Worm (Caenorhabditis elegans): ENCODE results near the gene rps-5.
"Not testable (repeated sequence)": the region's sequence is repeated elsewhere in the genome, so short reads cannot be mapped to it uniquely, and the experiment has no call there.

Gene rps-5

DNA sequence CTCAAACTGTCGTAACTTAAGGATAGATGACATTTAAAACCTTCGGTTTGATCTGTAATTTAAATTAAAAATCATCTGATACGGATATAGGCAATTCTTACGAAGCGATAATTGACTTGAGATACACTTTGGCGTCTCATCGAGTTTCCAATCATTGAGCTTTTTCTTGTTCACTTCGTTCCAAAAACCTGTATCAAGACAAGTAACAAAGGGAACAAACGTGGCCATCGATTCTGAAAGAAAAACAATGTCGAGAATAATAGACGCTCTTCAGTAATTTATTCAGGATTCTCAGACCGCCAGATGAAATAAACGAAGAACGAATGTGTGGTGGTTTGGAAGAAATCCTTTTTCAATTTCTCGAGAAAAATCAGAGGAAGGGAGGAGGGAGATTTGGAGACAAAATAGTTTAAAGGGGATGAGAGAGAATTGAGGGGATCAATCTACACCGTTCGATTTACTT is 30.0 kb downstream of the rps-5 start, which contains the start of gene atg-7 (continued):
- TF ChIP-seq daf-16 (GFP tag; optimal IDR thresholded peaks at IDR 0.05) (no peak), daf-16 (tag; optimal IDR thresholded peaks at IDR 0.05) (peak; percentile 51), T20F7.1 (GFP tag; optimal IDR thresholded peaks at IDR 0.05) (no peak), hif-1 (tag; optimal IDR thresholded peaks at IDR 0.05) (peak in 1 of 2 experiments; percentile 10), nhr-102 (tag; optimal IDR thresholded peaks at IDR 0.05) (peak; percentile 17), F37D6.2 (tag; optimal IDR thresholded peaks at IDR 0.05) (no peak)

DNA sequence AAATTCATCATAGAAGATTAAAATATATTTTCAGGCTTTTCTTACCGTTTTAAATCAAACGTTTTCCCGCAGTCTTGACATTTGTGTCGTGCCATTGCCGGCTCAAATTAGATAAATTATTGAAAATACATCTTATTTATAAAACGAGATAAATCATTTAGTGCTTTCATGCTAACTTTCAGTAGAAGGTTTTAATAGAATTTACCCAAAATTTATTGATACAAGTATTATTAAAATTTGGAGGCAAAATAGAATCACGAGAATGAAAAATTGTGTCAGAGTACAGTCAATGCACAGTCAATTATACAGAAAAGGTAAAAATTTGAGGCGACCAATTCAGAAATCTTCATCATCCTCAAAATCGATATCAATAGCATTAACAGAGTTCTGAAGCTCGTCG is 32.4 kb downstream of the rps-5 start, which contains the start of gene Y5F2A.4:
Gene Y5F2A.4, minus strand, starts transcription at position 101 of the 400 bp plus-strand sequence.
- TF ChIP-seq F37D6.2 (tag; optimal IDR thresholded peaks at IDR 0.05) (no peak), lir-3 (tag; optimal IDR thresholded peaks at IDR 0.05) (no peak), lsy-2 (tag; optimal IDR thresholded peaks at IDR 0.05) (no peak), hmg-1.1 (GFP tag; IDR thresholded peaks at IDR 0.05) (no peak), nhr-11 (tag; optimal IDR thresholded peaks at IDR 0.05) (no peak), snpc-4 (tag; optimal IDR thresholded peaks at IDR 0.05) (no peak), spr-1 (tag; optimal IDR thresholded peaks at IDR 0.05) (no peak), nhr-10 (tag; optimal IDR thresholded peaks at IDR 0.05) (no peak), ama-1 (optimal IDR thresholded peaks at IDR 0.05) (no peak), snpc-1.2 (GFP tag; IDR thresholded peaks at IDR 0.05) (no peak), madf-9 (GFP tag; conservative IDR thresholded peaks at IDR 0.05) (no peak), nhr-25 (tag; optimal IDR thresholded peaks at IDR 0.05; ENCODE audit: borderline replicate concordance, insufficient read depth) (no peak), ztf-7 (tag; optimal IDR thresholded peaks at IDR 0.05) (no peak), nhr-77 (tag; optimal IDR thresholded peaks at IDR 0.05) (no peak), lim-7 (GFP tag; IDR thresholded peaks at IDR 0.05) (no peak), ceh-28 (tag; optimal IDR thresholded peaks at IDR 0.05) (no peak), vab-7 (GFP tag; IDR thresholded peaks at IDR 0.05) (no peak), zfp-2 (tag; optimal IDR thresholded peaks at IDR 0.05) (no peak), cey-2 (tag; optimal IDR thresholded peaks at IDR 0.05; ENCODE audit: borderline replicate concordance, insufficient read depth) (no peak), daf-8 (GFP tag; IDR thresholded peaks at IDR 0.05) (no peak)

DNA sequence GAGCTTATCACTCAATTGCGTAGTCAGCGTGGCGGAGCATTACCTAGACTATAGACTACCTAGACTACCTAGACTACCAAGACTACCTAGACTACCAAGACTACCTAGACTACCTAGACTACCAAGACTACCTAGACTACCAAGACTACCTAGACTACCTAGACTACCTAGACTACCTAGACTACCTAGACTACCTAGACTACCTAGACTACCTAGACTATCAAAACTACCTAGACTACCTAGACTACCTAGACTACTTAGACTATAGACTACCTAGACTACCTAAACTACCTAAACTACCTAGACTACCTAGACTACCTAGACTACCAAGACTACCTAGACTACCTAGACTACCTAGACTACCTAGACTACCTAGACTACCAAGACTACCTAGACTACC is 40.0 kb downstream of the rps-5 start:
- TF ChIP-seq unc-62 (GFP tag; optimal IDR thresholded peaks at IDR 0.05 in 1 of 2): peak in 1 of 2 experiments; percentile 96
- TF ChIP-seq unc-62 (tag; optimal IDR thresholded peaks at IDR 0.05): not testable (repeated sequence)
- TF ChIP-seq zag-1 (tag; optimal IDR thresholded peaks at IDR 0.05): peak; percentile 46

DNA sequence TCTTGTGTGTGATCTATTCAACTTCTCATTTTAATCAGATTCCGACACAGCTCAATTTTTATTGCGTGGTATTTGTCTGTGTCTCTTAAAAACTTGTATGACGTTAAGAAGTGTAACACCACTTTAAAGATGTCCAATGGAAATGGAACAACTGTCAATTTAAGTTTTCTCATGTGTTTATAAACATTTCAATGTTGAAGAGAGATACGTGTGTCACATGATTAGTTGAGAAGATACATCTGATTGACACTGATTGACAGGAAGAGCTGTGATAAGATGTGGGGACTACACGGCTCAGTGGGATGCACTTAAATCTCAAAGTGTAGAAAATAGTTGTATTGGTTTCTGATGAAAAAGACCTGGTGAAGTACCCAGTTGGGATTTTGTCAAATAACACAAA is 42.5 kb downstream of the rps-5 start:
- no peak for TF ChIP-seq set-16 (GFP tag; IDR thresholded peaks at IDR 0.05)
- TF ChIP-seq attf-4 (tag; optimal IDR thresholded peaks at IDR 0.05): no peak
- no peak for TF ChIP-seq php-3 (GFP tag; IDR thresholded peaks at IDR 0.05)
- TF ChIP-seq ces-1 (GFP tag; optimal IDR thresholded peaks at IDR 0.05): no peak
- TF ChIP-seq F49E8.2 (tag; optimal IDR thresholded peaks at IDR 0.05; ENCODE audit: borderline replicate concordance): no peak
- TF ChIP-seq tag-97 (GFP tag; IDR thresholded peaks at IDR 0.05): no peak
- TF ChIP-seq tra-1 (GFP tag; IDR thresholded peaks at IDR 0.05): no peak
- TF ChIP-seq snpc-1.2 (GFP tag; IDR thresholded peaks at IDR 0.05): no peak
- no peak for TF ChIP-seq Y48G9A.11 (GFP tag; IDR thresholded peaks at IDR 0.05)
- peak; percentile 57 for TF ChIP-seq hlh-30 (tag; optimal IDR thresholded peaks at IDR 0.05; ENCODE audit: insufficient read depth)
- TF ChIP-seq lin-38 (GFP tag; IDR thresholded peaks at IDR 0.05): no peak
- TF ChIP-seq snpc-4 (tag; optimal IDR thresholded peaks at IDR 0.05): no peak
- no peak for TF ChIP-seq pqm-1 (tag; optimal IDR thresholded peaks at IDR 0.05)
- TF ChIP-seq aly-2 (tag; optimal IDR thresholded peaks at IDR 0.05): no peak
- no peak for TF ChIP-seq sdz-12 (GFP tag; optimal IDR thresholded peaks at IDR 0.05)
- no peak for TF ChIP-seq nhr-10 (tag; optimal IDR thresholded peaks at IDR 0.05)
- peak in 1 of 2 experiments; percentile 100 for TF ChIP-seq unc-62 (GFP tag; optimal IDR thresholded peaks at IDR 0.05 in 1 of 2)
- TF ChIP-seq unc-62 (tag; optimal IDR thresholded peaks at IDR 0.05): no peak
- TF ChIP-seq gei-8 (GFP tag; optimal IDR thresholded peaks at IDR 0.05): no peak
- TF ChIP-seq daf-8 (GFP tag; IDR thresholded peaks at IDR 0.05): no peak
- no peak for TF ChIP-seq ztf-11 (tag; optimal IDR thresholded peaks at IDR 0.05)
- peak; percentile 42 for TF ChIP-seq hlh-11 (tag; optimal IDR thresholded peaks at IDR 0.05)
- TF ChIP-seq zip-2 (tag; optimal IDR thresholded peaks at IDR 0.05): no peak
- no peak for TF ChIP-seq ceh-44 (GFP tag; IDR thresholded peaks at IDR 0.05)
- no peak for TF ChIP-seq dmd-6 (GFP tag; IDR thresholded peaks at IDR 0.05)

Measured in whole organism, L4 larva.